Worm (Caenorhabditis elegans) whole organism, L2 larva: ENCODE results near the gene Y105C5A.1270.

Source experiments
- zag-1 ChIP-seq: fragments of 150-350 bp; optimal IDR thresholded peaks from 2 replicates; lab custom pipeline; 2014; ENCODE audit warnings: missing biosample characterization, missing genetic modification characterization
- ztf-11 ChIP-seq: sonication (generic microtip); optimal IDR thresholded peaks from 2 replicates; lab custom pipeline; 2017; ENCODE audit warnings: missing biosample characterization, missing genetic modification characterization

- TF ChIP-seq zag-1 (tag; lab: Kevin White, UChicago) (no peak), ztf-11 (tag; lab: Kevin White, UChicago) (no peak)
Measured at ce11 chrIV:15878262-15878661, 31.8 kb upstream of the Y105C5A.1270 start.
